Fruit fly (Drosophila melanogaster) whole organism, embryonic: ENCODE measurements around the gene CG32639.

Source experiments
- CG1024 ChIP-seq: fragments of 200-800 bp; sonication (Bioruptor generic); IDR thresholded peaks from 2 replicates; pipeline ENCODE4 v1.3.6; 2022; ENCODE audit warnings: missing biosample characterization, missing genetic modification characterization
- CG11085 ChIP-seq: fragments of 200-800 bp; sonication (Bioruptor generic); IDR thresholded peaks from 2 replicates; pipeline ENCODE4 v1.3.6; 2022; ENCODE audit warnings: missing biosample characterization, missing genetic modification characterization
- CG1233 ChIP-seq: fragments of 200-800 bp; sonication (Bioruptor generic); optimal IDR thresholded peaks from 4 replicates; lab custom pipeline; 2018; ENCODE audit warnings: missing biosample characterization, mild to moderate bottlenecking, missing genetic modification characterization
- CG15073 ChIP-seq: fragments of 200-800 bp; sonication (Bioruptor generic); optimal IDR thresholded peaks from 2 replicates; lab custom pipeline; 2016; ENCODE audit warnings: missing biosample characterization, missing genetic modification characterization
- CG1529 ChIP-seq: fragments of 200-800 bp; sonication (Bioruptor generic); optimal IDR thresholded peaks from 3 replicates; lab custom pipeline; 2018; ENCODE audit warnings: missing biosample characterization, missing genetic modification characterization
- CG2129 ChIP-seq: fragments of 200-800 bp; sonication (Bioruptor generic); IDR thresholded peaks from 2 replicates; pipeline ENCODE4 v1.3.6; 2022; ENCODE audit warnings: missing biosample characterization, missing genetic modification characterization; ENCODE audit not compliant: partially characterized antibody
- CG33557 ChIP-seq: fragments of 200-800 bp; sonication (Bioruptor generic); optimal IDR thresholded peaks from 2 replicates; lab custom pipeline; 2019; ENCODE audit warnings: missing biosample characterization, mild to moderate bottlenecking, missing genetic modification characterization, moderate library complexity
- CG34224 ChIP-seq: fragments of 200-800 bp; sonication (Bioruptor generic); IDR thresholded peaks from 3 replicates; pipeline ENCODE4 v1.3.6; 2022; ENCODE audit warnings: missing biosample characterization, missing genetic modification characterization; ENCODE audit not compliant: partially characterized antibody
- CG42726 ChIP-seq: fragments of 200-800 bp; sonication (Bioruptor generic); IDR thresholded peaks from 2 replicates; pipeline ENCODE4 v1.3.6; 2022; ENCODE audit warnings: missing biosample characterization, missing genetic modification characterization; ENCODE audit not compliant: partially characterized antibody
- CG6175 ChIP-seq: fragments of 200-800 bp; sonication (Bioruptor generic); IDR thresholded peaks from 3 replicates; pipeline ENCODE4 v1.3.6; 2022; ENCODE audit warnings: missing biosample characterization, missing genetic modification characterization
- CG7963 ChIP-seq: fragments of 200-800 bp; sonication (Bioruptor generic); IDR thresholded peaks from 3 replicates; pipeline ENCODE4 v1.3.6; 2022; ENCODE audit warnings: missing biosample characterization, missing genetic modification characterization; ENCODE audit not compliant: partially characterized antibody
- CG9215 ChIP-seq: fragments of 200-800 bp; sonication (Bioruptor generic); IDR thresholded peaks from 2 replicates; pipeline ENCODE4 v1.3.6; 2022; ENCODE audit warnings: missing biosample characterization, missing genetic modification characterization
- D19B ChIP-seq: fragments of 200-800 bp; sonication (Bioruptor generic); optimal IDR thresholded peaks from 2 replicates; lab custom pipeline; 2017; ENCODE audit warnings: missing biosample characterization, mild to moderate bottlenecking, missing genetic modification characterization
- Doc3 ChIP-seq: fragments of 200-800 bp; sonication (Bioruptor generic); IDR thresholded peaks from 3 replicates; pipeline ENCODE4 v1.3.6; 2022; ENCODE audit warnings: missing biosample characterization, missing genetic modification characterization; ENCODE audit not compliant: partially characterized antibody
- ERR ChIP-seq: fragments of 200-800 bp; sonication (Bioruptor generic); optimal IDR thresholded peaks from 2 replicates; lab custom pipeline; 2016; ENCODE audit warnings: missing biosample characterization, missing genetic modification characterization
- HLH54F ChIP-seq: fragments of 200-800 bp; sonication (Bioruptor generic); optimal IDR thresholded peaks from 3 replicates; lab custom pipeline; 2016; ENCODE audit warnings: missing biosample characterization, missing genetic modification characterization
- Hmr ChIP-seq: fragments of 200-800 bp; sonication (Bioruptor generic); optimal IDR thresholded peaks from 3 replicates; lab custom pipeline; 2017; ENCODE audit warnings: mild to moderate bottlenecking, missing biosample characterization, missing genetic modification reagents, missing genetic modification characterization
- Lpt ChIP-seq: fragments of >200 bp; optimal IDR thresholded peaks from 2 replicates; lab custom pipeline; 2018; ENCODE audit warnings: missing biosample characterization, missing genetic modification characterization
- Max ChIP-seq: fragments of 200-800 bp; sonication (Bioruptor generic); optimal IDR thresholded peaks from 2 replicates; lab custom pipeline; 2016; ENCODE audit warnings: missing biosample characterization, mild to moderate bottlenecking, missing genetic modification characterization
- Myb ChIP-seq: fragments of 200-800 bp; sonication (Bioruptor generic); optimal IDR thresholded peaks from 2 replicates; lab custom pipeline; 2016; ENCODE audit warnings: missing biosample characterization, missing genetic modification characterization
- NC2α ChIP-seq: fragments of 200-800 bp; sonication (Bioruptor generic); optimal IDR thresholded peaks from 2 replicates; lab custom pipeline; 2016; ENCODE audit warnings: missing biosample characterization, missing genetic modification characterization
- NK7.1 ChIP-seq: fragments of 200-800 bp; sonication (Bioruptor generic); optimal IDR thresholded peaks from 3 replicates; lab custom pipeline; 2016; ENCODE audit warnings: missing biosample characterization, missing genetic modification characterization
- Oaz ChIP-seq: fragments of 200-800 bp; sonication (Bioruptor generic); IDR thresholded peaks from 2 replicates; pipeline ENCODE4 v1.3.6; 2022; ENCODE audit warnings: missing biosample characterization, missing genetic modification characterization
- Optix ChIP-seq: fragments of 200-800 bp; sonication (Bioruptor generic); IDR thresholded peaks from 3 replicates; pipeline ENCODE4 v1.3.6; 2022; ENCODE audit warnings: missing biosample characterization, missing genetic modification characterization
- Ptx1 ChIP-seq: fragments of 200-800 bp; sonication (Bioruptor generic); IDR thresholded peaks from 2 replicates; pipeline ENCODE4 v1.3.6; 2022; ENCODE audit warnings: missing biosample characterization, missing genetic modification characterization
- Rfx ChIP-seq: fragments of 200-800 bp; sonication (Bioruptor generic); IDR thresholded peaks from 2 replicates; pipeline ENCODE4 v1.3.6; 2022; ENCODE audit warnings: missing biosample characterization, missing genetic modification characterization
- Sox102F ChIP-seq: fragments of 200-800 bp; sonication (Bioruptor generic); optimal IDR thresholded peaks from 2 replicates; lab custom pipeline; 2018; ENCODE audit warnings: missing biosample characterization, mild to moderate bottlenecking, missing genetic modification characterization, moderate library complexity
- Ssrp ChIP-seq: fragments of 200-800 bp; sonication (Bioruptor generic); optimal IDR thresholded peaks from 2 replicates; lab custom pipeline; 2018; ENCODE audit warnings: missing biosample characterization, mild to moderate bottlenecking, missing genetic modification characterization, moderate library complexity
- ato ChIP-seq: fragments of 200-800 bp; sonication (Bioruptor generic); IDR thresholded peaks from 2 replicates; pipeline ENCODE4 v1.3.6; 2022; ENCODE audit warnings: missing biosample characterization, missing genetic modification characterization; ENCODE audit not compliant: partially characterized antibody
- bsh ChIP-seq, 2 experiments: fragments of 200-800 bp; sonication (Bioruptor generic); optimal IDR thresholded peaks; 2 replicates each; lab custom pipeline; 2017 to 2018; ENCODE audit warnings: mild to moderate bottlenecking in 2 of 2, missing biosample characterization in 2 of 2, missing genetic modification characterization in 2 of 2, moderate library complexity in 1 of 2
- cas ChIP-seq: fragments of 200-800 bp; sonication (Bioruptor generic); IDR thresholded peaks from 2 replicates; pipeline ENCODE4 v1.3.6; 2022; ENCODE audit warnings: missing biosample characterization, missing genetic modification characterization
- chinmo ChIP-seq: fragments of 200-800 bp; sonication (Bioruptor generic); IDR thresholded peaks from 4 replicates; pipeline ENCODE4 v1.3.6; 2022; ENCODE audit warnings: missing biosample characterization, missing genetic modification characterization; ENCODE audit not compliant: partially characterized antibody
- disco-r ChIP-seq: fragments of 200-800 bp; sonication (Bioruptor generic); optimal IDR thresholded peaks from 2 replicates; lab custom pipeline; 2016; ENCODE audit warnings: missing biosample characterization, missing genetic modification characterization
- esg ChIP-seq: fragments of 200-800 bp; sonication (Bioruptor generic); conservative IDR thresholded peaks from 2 replicates; pipeline ENCODE4 v1.3.6; 2022; ENCODE audit warnings: missing biosample characterization, missing genetic modification characterization
- ftz-f1 ChIP-seq: fragments of 200-800 bp; sonication (Bioruptor generic); optimal IDR thresholded peaks from 2 replicates; lab custom pipeline; 2016; ENCODE audit warnings: missing biosample characterization, missing genetic modification characterization
- gce ChIP-seq: fragments of 200-800 bp; sonication (Bioruptor generic); IDR thresholded peaks from 3 replicates; pipeline ENCODE4 v1.3.6; 2022; ENCODE audit warnings: missing biosample characterization, missing genetic modification characterization
- gsb ChIP-seq: fragments of 200-800 bp; sonication (Bioruptor generic); IDR thresholded peaks from 2 replicates; pipeline ENCODE4 v1.3.6; 2022; ENCODE audit warnings: missing biosample characterization, missing genetic modification characterization
- gt ChIP-seq: fragments of 200-800 bp; sonication (Bioruptor generic); IDR thresholded peaks from 2 replicates; pipeline ENCODE4 v1.3.6; 2022; ENCODE audit warnings: missing biosample characterization, missing genetic modification characterization
- hth ChIP-seq: fragments of >200 bp; optimal IDR thresholded peaks from 2 replicates; lab custom pipeline; 2017; ENCODE audit warnings: inconsistent platforms
- nom ChIP-seq: fragments of 200-800 bp; sonication (Bioruptor generic); optimal IDR thresholded peaks from 2 replicates; lab custom pipeline; 2017; ENCODE audit warnings: missing biosample characterization, missing genetic modification characterization, mild to moderate bottlenecking, moderate library complexity, missing genetic modification reagents
- odd ChIP-seq: fragments of 200-800 bp; sonication (Bioruptor generic); optimal IDR thresholded peaks from 2 replicates; lab custom pipeline; 2017; ENCODE audit warnings: missing biosample characterization, mild to moderate bottlenecking, missing genetic modification characterization
- phol ChIP-seq: fragments of 200-800 bp; sonication (Bioruptor generic); optimal IDR thresholded peaks from 3 replicates; lab custom pipeline; 2018; ENCODE audit warnings: missing biosample characterization, mild to moderate bottlenecking, missing genetic modification characterization, moderate library complexity
- pum ChIP-seq: fragments of 200-800 bp; sonication (Bioruptor generic); optimal IDR thresholded peaks from 2 replicates; lab custom pipeline; 2016; ENCODE audit warnings: missing biosample characterization, missing genetic modification characterization
- salm ChIP-seq: fragments of 200-800 bp; sonication (Bioruptor generic); optimal IDR thresholded peaks from 2 replicates; lab custom pipeline; 2018; ENCODE audit warnings: missing biosample characterization, mild to moderate bottlenecking, missing genetic modification characterization
- sob ChIP-seq: fragments of 200-800 bp; sonication (Bioruptor generic); IDR thresholded peaks from 2 replicates; pipeline ENCODE4 v1.3.6; 2022; ENCODE audit warnings: missing biosample characterization, missing genetic modification characterization
- stc ChIP-seq: fragments of 200-800 bp; sonication (Bioruptor generic); IDR thresholded peaks from 2 replicates; pipeline ENCODE4 v1.3.6; 2022; ENCODE audit warnings: missing biosample characterization, missing genetic modification characterization
- tgo ChIP-seq: fragments of 200-800 bp; sonication (Bioruptor generic); IDR thresholded peaks from 3 replicates; pipeline ENCODE4 v1.3.6; 2022; ENCODE audit warnings: missing biosample characterization, missing genetic modification characterization
- tio ChIP-seq: fragments of 200-800 bp; sonication (Bioruptor generic); optimal IDR thresholded peaks from 2 replicates; lab custom pipeline; 2017; ENCODE audit warnings: missing biosample characterization, missing genetic modification characterization, inconsistent platforms
- vnd ChIP-seq: fragments of 200-800 bp; sonication (Bioruptor generic); IDR thresholded peaks from 3 replicates; pipeline ENCODE4 v1.3.6; 2022; ENCODE audit warnings: missing biosample characterization, missing genetic modification characterization; ENCODE audit not compliant: partially characterized antibody
- wdn ChIP-seq: fragments of 200-800 bp; sonication (Bioruptor generic); IDR thresholded peaks from 2 replicates; pipeline ENCODE4 v1.3.6; 2022; ENCODE audit warnings: missing biosample characterization, missing genetic modification characterization
- zfh2 ChIP-seq: fragments of 200-800 bp; sonication (Bioruptor generic); optimal IDR thresholded peaks from 2 replicates; lab custom pipeline; 2016; ENCODE audit warnings: missing biosample characterization, missing genetic modification characterization

The CG32639 gene

DNA sequence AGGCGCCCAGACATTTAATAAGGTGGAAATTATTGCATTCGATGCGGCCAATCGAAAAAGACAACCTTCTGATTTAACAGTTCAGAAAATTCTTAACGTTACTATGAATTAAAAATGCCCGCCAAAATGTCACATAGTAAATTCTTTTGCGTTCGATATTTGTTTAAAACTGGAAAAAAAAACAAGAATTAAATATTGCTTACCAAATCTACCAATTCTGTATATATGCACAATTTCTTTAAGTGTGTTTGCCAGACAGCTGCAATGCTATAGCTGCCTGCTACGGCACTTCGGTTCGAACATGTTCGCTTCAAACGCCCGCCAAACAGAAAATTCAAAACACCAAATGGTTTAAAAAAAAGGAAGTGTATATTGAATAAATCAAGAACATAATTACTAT lies 22.3 kb downstream of the CG32639 start (continued):
- TF ChIP-seq Ptx1 (GFP tag; lab: Robert Waterston, UW) = peak; percentile 75
- peak; percentile 49 for TF ChIP-seq Max
- no peak for TF ChIP-seq gce (GFP tag; lab: Robert Waterston, UW)
- peak; percentile 60 for TF ChIP-seq tgo (GFP tag; lab: Robert Waterston, UW)
- no peak for TF ChIP-seq CG34224
- TF ChIP-seq wdn (GFP tag; lab: Robert Waterston, UW) = peak; percentile 50
- TF ChIP-seq Hmr (GFP tag; lab: Kevin White, UChicago) = peak; percentile 54
- TF ChIP-seq CG1529 (GFP tag; lab: Kevin White, UChicago) = peak; percentile 47
- TF ChIP-seq CG9215 (GFP tag; lab: Robert Waterston, UW) = peak; percentile 37; the same call in 1 of the 2 replicates
- 0 out of 2 replicates have a peak, but pooled peaks have one; percentile 36 for TF ChIP-seq cas (GFP tag; lab: Robert Waterston, UW)
- TF ChIP-seq NK7.1 = no peak
- no peak for TF ChIP-seq CG33557 (GFP tag; lab: Kevin White, UChicago)
- peak; percentile 65 for TF ChIP-seq HLH54F (GFP tag; lab: Kevin White, UChicago)
- TF ChIP-seq tio = peak; percentile 55
- TF ChIP-seq ato (GFP tag; lab: Robert Waterston, UW) = no peak
- TF ChIP-seq zfh2 (GFP tag; lab: Kevin White, UChicago) = peak; percentile 46
- TF ChIP-seq Ssrp = peak; percentile 55
- no peak for TF ChIP-seq chinmo (GFP tag; lab: Robert Waterston, UW)
- TF ChIP-seq CG1233 = peak; percentile 30
- TF ChIP-seq odd (GFP tag; lab: Kevin White, UChicago) = no peak
- peak; percentile 27 for TF ChIP-seq D19B (GFP tag; lab: Kevin White, UChicago)
- peak; percentile 58 for TF ChIP-seq pum (GFP tag; lab: Kevin White, UChicago)
- TF ChIP-seq CG6175 (GFP tag; lab: Robert Waterston, UW) = no peak
- peak; percentile 19 for TF ChIP-seq NC2α
- peak; percentile 46; the same call in 1 of the 2 replicates for TF ChIP-seq CG1024 (GFP tag; lab: Robert Waterston, UW)
- peak; percentile 74 for TF ChIP-seq Sox102F (GFP tag; lab: Kevin White, UChicago)
- peak; percentile 63 for TF ChIP-seq esg (GFP tag; lab: Robert Waterston, UW)
- peak; percentile 14; the same call in 1 of the 2 replicates for TF ChIP-seq CG11085 (GFP tag; lab: Robert Waterston, UW)
- TF ChIP-seq gsb (GFP tag; lab: Robert Waterston, UW) = 0 out of 2 replicates have a peak, but pooled peaks have one; percentile 30
- peak; percentile 54 for TF ChIP-seq ERR
- TF ChIP-seq Oaz (GFP tag; lab: Robert Waterston, UW) = no peak
- TF ChIP-seq Rfx (GFP tag; lab: Robert Waterston, UW) = peak; percentile 81
- peak; percentile 2 for TF ChIP-seq nom (GFP tag; lab: Kevin White, UChicago)
- TF ChIP-seq Myb = peak; percentile 42
- TF ChIP-seq Optix (GFP tag; lab: Robert Waterston, UW) = 0 out of 3 replicates have a peak, but pooled peaks have one; percentile 46
- no peak for TF ChIP-seq CG15073 (GFP tag; lab: Kevin White, UChicago)
- no peak for TF ChIP-seq ftz-f1 (GFP tag; lab: Kevin White, UChicago)
- peak; percentile 75 for TF ChIP-seq sob (GFP tag; lab: Robert Waterston, UW)
- no peak for TF ChIP-seq CG7963
- no peak for TF ChIP-seq Doc3 (GFP tag; lab: Robert Waterston, UW)
- TF ChIP-seq bsh (GFP tag; optimal IDR thresholded peaks at IDR 0.05; lab: Kevin White, UChicago) = peak in 1 of 2 experiments; percentile 75
- no peak for TF ChIP-seq hth
- peak; percentile 72 for TF ChIP-seq stc (GFP tag; lab: Robert Waterston, UW)
- TF ChIP-seq CG42726 (GFP tag; lab: Robert Waterston, UW) = no peak
- peak; percentile 59 for TF ChIP-seq phol (tag; lab: Kevin White, UChicago)
- TF ChIP-seq disco-r (GFP tag; lab: Kevin White, UChicago) = peak; percentile 36
- no peak for TF ChIP-seq gt
- no peak for TF ChIP-seq CG2129 (GFP tag; lab: Robert Waterston, UW)
- no peak for TF ChIP-seq Lpt (GFP tag; lab: Kevin White, UChicago)
- no peak for TF ChIP-seq vnd (GFP tag; lab: Robert Waterston, UW)
- peak; percentile 4 for TF ChIP-seq salm (tag; lab: Kevin White, UChicago)
